Worm (Caenorhabditis elegans) whole organism, L4/young adult: Measurements from ENCODE around the gene gex-4.

Source experiments
- dao-5 ChIP-seq: sonication (generic microtip); optimal IDR thresholded peaks from 2 replicates; lab custom pipeline; 2016; ENCODE audit warnings: missing genotype, missing genetic modification characterization, moderate library complexity, missing compliant biosample characterization
- him-1 ChIP-seq: sonication (generic microtip); optimal IDR thresholded peaks from 2 replicates; lab custom pipeline; 2016; ENCODE audit warnings: missing genotype, missing genetic modification reagents, missing genetic modification characterization, missing compliant biosample characterization

- TF ChIP-seq him-1 (tag; lab: Kevin White, UChicago) = no peak
- TF ChIP-seq dao-5 (tag; lab: Kevin White, UChicago) = no peak
Observed at ce11 chrIII:12231539-12231938, 13.1 kb upstream of the gex-4 start.
